Worm (Caenorhabditis elegans) whole organism, L1 larva: Measurements from ENCODE around the gene pnp-1.

Source experiments
- C04F5.9 ChIP-seq: sonication (generic microtip); optimal IDR thresholded peaks from 2 replicates; lab custom pipeline; 2016; ENCODE audit warnings: missing genetic modification characterization, missing compliant biosample characterization
- C16A3.4 ChIP-seq: fragments of 150-350 bp; optimal IDR thresholded peaks from 2 replicates; lab custom pipeline; 2014; ENCODE audit warnings: missing biosample characterization, missing genetic modification characterization
- F16B12.6 ChIP-seq: fragments of 150-350 bp; optimal IDR thresholded peaks from 2 replicates; lab custom pipeline; 2014; ENCODE audit warnings: missing biosample characterization, missing genetic modification characterization
- alr-1 ChIP-seq: fragments of 200-800 bp; sonication (Bioruptor generic); optimal IDR thresholded peaks from 2 replicates; lab custom pipeline; 2018; ENCODE audit warnings: borderline replicate concordance, mild to moderate bottlenecking, missing genetic modification characterization, missing compliant biosample characterization
- ama-1 ChIP-seq: fragments of 150-350 bp; optimal IDR thresholded peaks from 2 replicates; lab custom pipeline; 2014
- blmp-1 ChIP-seq: fragments of 150-350 bp; optimal IDR thresholded peaks from 2 replicates; lab custom pipeline; 2014; ENCODE audit warnings: missing biosample characterization, missing genetic modification characterization
- ceh-63 ChIP-seq: fragments of 200-800 bp; sonication (Bioruptor generic); optimal IDR thresholded peaks from 2 replicates; lab custom pipeline; 2018; ENCODE audit warnings: mild to moderate bottlenecking, missing genetic modification characterization, missing compliant biosample characterization
- ceh-8 ChIP-seq: fragments of 200-800 bp; sonication (Bioruptor generic); optimal IDR thresholded peaks from 2 replicates; lab custom pipeline; 2018; ENCODE audit warnings: mild to moderate bottlenecking, missing genetic modification characterization, moderate library complexity, missing compliant biosample characterization
- ceh-82 ChIP-seq, 3 experiments: fragments of 150-350 bp in 1 of 3; sonication (generic microtip) in 2 of 3; optimal IDR thresholded peaks; 2 replicates each; lab custom pipeline; 2014 to 2017; ENCODE audit warnings: missing biosample characterization in 3 of 3, missing genetic modification characterization in 3 of 3
- ceh-88 ChIP-seq: fragments of 200-800 bp; sonication (Bioruptor generic); IDR thresholded peaks from 2 replicates; pipeline ENCODE4 v1.3.6; 2022; ENCODE audit warnings: missing genetic modification characterization, missing compliant biosample characterization
- ceh-90 ChIP-seq: sonication (generic microtip); optimal IDR thresholded peaks from 2 replicates; lab custom pipeline; 2016; ENCODE audit warnings: missing genetic modification characterization, missing compliant biosample characterization
- ces-1 ChIP-seq: fragments of 150-350 bp; optimal IDR thresholded peaks from 2 replicates; lab custom pipeline; 2014; ENCODE audit warnings: missing biosample characterization, missing genetic modification reagents, missing genetic modification characterization
- dpl-1 ChIP-seq, 3 experiments: fragments of 150-350 bp in 2 of 3; sonication (generic microtip) in 1 of 3; optimal IDR thresholded peaks; 2 replicates each; lab custom pipeline; 2014 to 2017; ENCODE audit warnings: missing biosample characterization in 3 of 3, missing genetic modification characterization in 3 of 3, missing genetic modification reagents in 3 of 3
- efl-1 ChIP-seq, 4 experiments: fragments of 150-350 bp; optimal IDR thresholded peaks in 3 of 4; peaks in 1 of 4; 1 replicate in 1 of 4; 2 replicates in 3 of 4; lab custom pipeline; 2014; ENCODE audit warnings: missing biosample characterization in 2 of 4, missing genetic modification characterization in 2 of 4, missing genetic modification reagents in 2 of 4
- efl-3 ChIP-seq: fragments of 200-800 bp; sonication (Bioruptor generic); optimal IDR thresholded peaks from 2 replicates; lab custom pipeline; 2018; ENCODE audit warnings: mild to moderate bottlenecking, missing genetic modification characterization, missing compliant biosample characterization
- egl-13 ChIP-seq: sonication (generic microtip); optimal IDR thresholded peaks from 2 replicates; lab custom pipeline; 2016; ENCODE audit warnings: missing genotype, missing genetic modification reagents, missing genetic modification characterization, missing compliant biosample characterization
- elt-2 ChIP-seq: sonication (generic microtip); optimal IDR thresholded peaks from 2 replicates; lab custom pipeline; 2016; ENCODE audit warnings: missing genetic modification characterization, mild to moderate bottlenecking, inconsistent platforms, missing compliant biosample characterization, missing genetic modification reagents
- elt-3 ChIP-seq, 6 experiments: fragments of 150-350 bp in 1 of 6; sonication (generic microtip); optimal IDR thresholded peaks; 2 replicates each; lab custom pipeline; 2017 to 2018; ENCODE audit warnings: missing biosample characterization in 6 of 6, missing genetic modification characterization in 6 of 6, inconsistent platforms in 1 of 6
- ets-5 ChIP-seq: fragments of 200-800 bp; sonication (Bioruptor generic); IDR thresholded peaks from 2 replicates; pipeline ENCODE4 v1.3.6; 2022; ENCODE audit warnings: missing genetic modification characterization, missing compliant biosample characterization
- fkh-8 ChIP-seq: sonication (generic microtip); optimal IDR thresholded peaks from 2 replicates; lab custom pipeline; 2016; ENCODE audit warnings: mild to moderate bottlenecking, missing genetic modification characterization, missing compliant biosample characterization
- hlh-17 ChIP-seq: fragments of 200-800 bp; sonication (Bioruptor generic); optimal IDR thresholded peaks from 2 replicates; lab custom pipeline; 2018; ENCODE audit warnings: missing genetic modification characterization, mild to moderate bottlenecking, missing compliant biosample characterization, moderate library complexity, borderline replicate concordance
- hlh-4 ChIP-seq: sonication (generic microtip); optimal IDR thresholded peaks from 2 replicates; lab custom pipeline; 2016; ENCODE audit warnings: mild to moderate bottlenecking, missing genetic modification characterization, missing compliant biosample characterization
- hpl-2 ChIP-seq: fragments of 150-350 bp; optimal IDR thresholded peaks from 2 replicates; lab custom pipeline; 2014; ENCODE audit warnings: missing biosample characterization, missing genetic modification reagents, missing genetic modification characterization
- irx-1 ChIP-seq: sonication (generic microtip); optimal IDR thresholded peaks from 2 replicates; lab custom pipeline; 2016; ENCODE audit warnings: missing genetic modification characterization, missing compliant biosample characterization
- isw-1 ChIP-seq: fragments of 200-800 bp; sonication (Bioruptor generic); IDR thresholded peaks from 2 replicates; pipeline ENCODE4 v1.3.6; 2022; ENCODE audit warnings: missing genetic modification characterization, missing compliant biosample characterization
- jun-1 ChIP-seq: fragments of 150-350 bp; optimal IDR thresholded peaks from 2 replicates; lab custom pipeline; 2014; ENCODE audit warnings: missing biosample characterization, missing genetic modification reagents, missing genetic modification characterization
- lin-13 ChIP-seq: fragments of 150-350 bp; optimal IDR thresholded peaks from 2 replicates; lab custom pipeline; 2014; ENCODE audit warnings: missing biosample characterization, missing genetic modification reagents, missing genetic modification characterization
- lin-35 ChIP-seq, 2 experiments: fragments of 150-350 bp; optimal IDR thresholded peaks; 2 replicates each; lab custom pipeline; 2014; ENCODE audit warnings: missing biosample characterization in 2 of 2, missing genetic modification characterization in 2 of 2, missing genetic modification reagents in 2 of 2
- lin-39 ChIP-seq: fragments of 150-350 bp; optimal IDR thresholded peaks from 2 replicates; lab custom pipeline; 2014; ENCODE audit warnings: missing biosample characterization, missing genetic modification reagents, missing genetic modification characterization
- mdl-1 ChIP-seq, 2 experiments: fragments of 150-350 bp; optimal IDR thresholded peaks; 2 replicates each; lab custom pipeline; 2014 to 2017; ENCODE audit warnings: missing biosample characterization in 2 of 2, missing genetic modification characterization in 2 of 2, inconsistent platforms in 1 of 2
- mef-2 ChIP-seq: fragments of 150-350 bp; optimal IDR thresholded peaks from 2 replicates; lab custom pipeline; 2014; ENCODE audit warnings: missing biosample characterization, missing genetic modification characterization
- nhr-20 ChIP-seq: sonication (generic microtip); optimal IDR thresholded peaks from 2 replicates; lab custom pipeline; 2016; ENCODE audit warnings: mild to moderate bottlenecking, missing genetic modification characterization, missing compliant biosample characterization
- nhr-237 ChIP-seq: fragments of 150-350 bp; optimal IDR thresholded peaks from 2 replicates; lab custom pipeline; 2014; ENCODE audit warnings: missing biosample characterization, missing genetic modification characterization
- nhr-71 ChIP-seq: sonication (generic microtip); optimal IDR thresholded peaks from 2 replicates; lab custom pipeline; 2016; ENCODE audit warnings: mild to moderate bottlenecking, missing genetic modification characterization, moderate library complexity, missing compliant biosample characterization
- nhr-85 ChIP-seq: sonication (generic microtip); peaks from one replicate; lab custom pipeline; 2016; ENCODE audit warnings: missing genetic modification characterization, inconsistent platforms, missing compliant biosample characterization
- nhr-90 ChIP-seq: sonication (generic microtip); optimal IDR thresholded peaks from 2 replicates; lab custom pipeline; 2016; ENCODE audit warnings: mild to moderate bottlenecking, missing genetic modification characterization, missing compliant biosample characterization; ENCODE audit not compliant: poor library complexity
- pax-3 ChIP-seq: fragments of 200-800 bp; sonication (Bioruptor generic); optimal IDR thresholded peaks from 2 replicates; lab custom pipeline; 2018; ENCODE audit warnings: mild to moderate bottlenecking, missing genetic modification characterization, moderate library complexity, missing compliant biosample characterization
- rnt-1 ChIP-seq: sonication (generic microtip); optimal IDR thresholded peaks from 2 replicates; lab custom pipeline; 2016; ENCODE audit warnings: mild to moderate bottlenecking, missing genetic modification characterization, moderate library complexity, missing compliant biosample characterization
- sox-4 ChIP-seq: sonication (generic microtip); optimal IDR thresholded peaks from 2 replicates; lab custom pipeline; 2016; ENCODE audit warnings: missing genetic modification characterization, missing compliant biosample characterization
- sptf-1 ChIP-seq: fragments of 150-350 bp; optimal IDR thresholded peaks from 2 replicates; lab custom pipeline; 2014; ENCODE audit warnings: missing biosample characterization, missing genetic modification characterization
- swsn-7 ChIP-seq: sonication (generic microtip); optimal IDR thresholded peaks from 2 replicates; lab custom pipeline; 2016; ENCODE audit warnings: missing genetic modification characterization, missing compliant biosample characterization
- tbx-2 ChIP-seq: sonication (generic microtip); optimal IDR thresholded peaks from 2 replicates; lab custom pipeline; 2016; ENCODE audit warnings: missing genetic modification characterization, missing compliant biosample characterization
- unc-130 ChIP-seq: fragments of 150-350 bp; optimal IDR thresholded peaks from 2 replicates; lab custom pipeline; 2017; ENCODE audit warnings: missing biosample characterization, missing genetic modification characterization, inconsistent platforms
- unc-98 ChIP-seq: fragments of 200-800 bp; sonication (Bioruptor generic); IDR thresholded peaks from 2 replicates; pipeline ENCODE4 v1.3.6; 2022; ENCODE audit warnings: missing genetic modification characterization, missing compliant biosample characterization
- vab-15 ChIP-seq: sonication (generic microtip); optimal IDR thresholded peaks from 2 replicates; lab custom pipeline; 2017; ENCODE audit warnings: missing genotype, mild to moderate bottlenecking, missing genetic modification characterization, missing compliant biosample characterization
- xbp-1 ChIP-seq: sonication (generic microtip); optimal IDR thresholded peaks from 2 replicates; lab custom pipeline; 2016; ENCODE audit warnings: missing genetic modification characterization, missing compliant biosample characterization
- zag-1 ChIP-seq: fragments of 150-350 bp; optimal IDR thresholded peaks from 2 replicates; lab custom pipeline; 2014; ENCODE audit warnings: missing biosample characterization, missing genetic modification characterization
- ztf-11 ChIP-seq, 2 experiments: sonication (generic microtip); optimal IDR thresholded peaks; 2 replicates each; lab custom pipeline; 2016 to 2017; ENCODE audit warnings: missing genetic modification characterization in 2 of 2, missing biosample characterization in 1 of 2, missing compliant biosample characterization in 1 of 2

pnp-1 gene

DNA sequence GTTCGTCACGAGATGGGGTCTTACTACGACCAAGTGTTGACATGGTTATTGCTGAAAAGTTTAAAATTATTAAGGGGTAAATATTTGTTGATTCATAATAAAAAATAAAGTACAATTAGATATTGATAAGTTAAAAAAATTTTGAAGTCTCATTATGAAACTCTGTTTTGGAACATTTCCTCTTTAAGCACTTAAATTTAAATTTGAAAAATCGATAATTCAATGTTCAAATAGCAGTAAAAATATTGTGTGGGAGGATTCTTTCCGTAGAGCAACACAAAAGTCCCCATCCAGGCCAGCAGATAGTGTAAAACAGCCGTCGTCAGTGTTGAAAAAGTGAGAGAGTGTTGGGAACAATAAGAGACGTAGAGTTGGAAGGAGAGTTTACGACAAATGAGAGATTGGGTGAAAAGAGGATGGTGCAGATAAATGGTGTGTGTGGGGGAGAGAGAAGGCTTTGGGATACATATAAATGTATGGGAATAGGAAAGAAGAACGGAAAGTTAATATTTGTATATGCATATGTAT is 33.9 kb downstream of the pnp-1 start, which contains the start of gene pat-6 (continued):
- TF ChIP-seq mef-2 (tag; lab: Kevin White, UChicago) (no peak), ama-1 (no peak), C04F5.9 (tag; lab: Kevin White, UChicago) (no peak), unc-130 (tag; lab: Kevin White, UChicago) (no peak), F16B12.6 (tag; lab: Kevin White, UChicago) (no peak), jun-1 (no peak), lin-39 (tag; lab: Kevin White, UChicago) (no peak), efl-3 (GFP tag; lab: Kevin White, UChicago) (no peak), ceh-63 (no peak), zag-1 (tag; lab: Kevin White, UChicago) (no peak), vab-15 (tag; lab: Kevin White, UChicago) (no peak), C16A3.4 (no peak), lin-35 (GFP tag; optimal IDR thresholded peaks at IDR 0.05; lab: Kevin White, UChicago) (peak; percentile 7 to 53), alr-1 (no peak), nhr-90 (tag; lab: Kevin White, UChicago) (no peak), sptf-1 (tag; lab: Kevin White, UChicago) (no peak), ceh-88 (GFP tag; lab: Robert Waterston, UW) (no peak), irx-1 (tag; lab: Kevin White, UChicago) (no peak), egl-13 (no peak), elt-2 (tag; lab: Kevin White, UChicago) (no peak), dpl-1 (GFP tag; optimal IDR thresholded peaks at IDR 0.05; lab: Kevin White, UChicago) (peak in 1 of 3 experiments; percentile 39), ets-5 (GFP tag; lab: Robert Waterston, UW) (no peak), nhr-71 (peak; percentile 51), ceh-90 (tag; lab: Kevin White, UChicago) (no peak), rnt-1 (tag; lab: Kevin White, UChicago) (peak; percentile 67), blmp-1 (tag; lab: Kevin White, UChicago) (no peak), unc-98 (no peak), nhr-85 (tag; lab: Kevin White, UChicago) (no peak), swsn-7 (peak; percentile 31)

DNA sequence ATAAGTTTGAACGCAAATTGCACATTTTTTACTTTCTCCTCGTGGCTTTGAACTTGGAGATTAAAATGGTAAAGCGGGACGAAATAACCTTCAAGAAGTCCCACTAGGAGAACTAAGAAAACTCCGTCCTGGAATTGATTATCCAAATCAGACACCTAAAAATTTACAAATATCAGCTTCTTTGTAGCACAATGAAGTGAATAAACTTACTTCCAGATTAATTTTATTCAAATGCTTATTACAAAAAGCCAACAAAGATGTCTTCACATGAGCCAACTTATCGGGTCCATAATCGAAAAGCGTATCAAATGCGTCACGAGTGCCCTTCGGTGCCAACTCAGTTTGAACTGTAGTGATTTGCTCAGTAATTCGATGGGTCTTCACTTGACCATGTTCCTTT is 35.6 kb downstream of the pnp-1 start:
- TF ChIP-seq sptf-1 (tag; lab: Kevin White, UChicago) (no peak), efl-1 (optimal IDR thresholded peaks at IDR 0.05; lab: Kevin White, UChicago) (no peak), efl-1 (GFP tag; optimal IDR thresholded peaks at IDR 0.05 in 1 of 2; lab: Kevin White, UChicago) (peak in 1 of 2 experiments; percentile 91)

DNA sequence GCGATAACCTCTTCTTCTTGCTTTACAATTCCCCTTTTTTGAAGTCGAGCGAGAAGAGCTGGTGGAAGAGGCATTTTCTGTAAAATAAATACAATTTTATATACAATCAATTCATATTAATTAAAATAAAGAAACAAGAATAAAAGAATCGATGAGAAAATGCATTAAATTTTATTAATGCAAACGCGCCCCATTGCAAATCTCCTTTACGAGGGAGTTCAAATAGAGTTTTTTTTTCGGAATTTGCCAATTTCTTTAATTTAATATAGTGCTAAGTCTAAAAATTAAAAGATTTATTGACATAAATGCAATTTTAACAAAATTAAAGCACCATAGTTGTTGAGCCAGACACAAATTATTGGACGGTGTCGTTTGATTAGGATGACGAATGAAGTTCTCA is 36.5 kb downstream of the pnp-1 start, which contains the start of gene pqbp-1.1:
TSS of gene pqbp-1.1 (minus strand) at position 77 of the 400 bp plus-strand sequence.
- peak; percentile 18 for TF ChIP-seq lin-13
- TF ChIP-seq sox-4 (tag; lab: Kevin White, UChicago): no peak
- peak; percentile 15 to 58 (median 29) for TF ChIP-seq ceh-82 (tag; optimal IDR thresholded peaks at IDR 0.05; lab: Kevin White, UChicago)
- no peak for TF ChIP-seq hlh-17 (GFP tag; lab: Kevin White, UChicago)
- peak in 1 of 6 experiments; percentile 24 for TF ChIP-seq elt-3 (tag; optimal IDR thresholded peaks at IDR 0.05; lab: Kevin White, UChicago)
- peak; percentile 50 for TF ChIP-seq nhr-85 (tag; lab: Kevin White, UChicago)
- TF ChIP-seq ets-5 (GFP tag; lab: Robert Waterston, UW): no peak
- TF ChIP-seq lin-35 (GFP tag; optimal IDR thresholded peaks at IDR 0.05; lab: Kevin White, UChicago): peak; percentile 95 to 97
- peak; percentile 51 for TF ChIP-seq fkh-8
- TF ChIP-seq ztf-11 (tag; optimal IDR thresholded peaks at IDR 0.05; lab: Kevin White, UChicago): no peak
- TF ChIP-seq isw-1 (GFP tag; lab: Robert Waterston, UW): peak; percentile 58
- no peak for TF ChIP-seq ceh-90 (tag; lab: Kevin White, UChicago)
- TF ChIP-seq lin-39 (tag; lab: Kevin White, UChicago): peak; percentile 33
- TF ChIP-seq pax-3 (tag; lab: Kevin White, UChicago): no peak
- no peak for TF ChIP-seq hlh-4 (tag; lab: Kevin White, UChicago)
- TF ChIP-seq tbx-2 (tag; lab: Kevin White, UChicago): peak; percentile 59
- peak; percentile 55 for TF ChIP-seq blmp-1 (tag; lab: Kevin White, UChicago)
- TF ChIP-seq ceh-63: no peak
- TF ChIP-seq mdl-1 (tag; optimal IDR thresholded peaks at IDR 0.05; lab: Kevin White, UChicago): no peak
- TF ChIP-seq ces-1 (GFP tag; lab: Kevin White, UChicago): peak; percentile 18
- TF ChIP-seq nhr-71: peak; percentile 75
- no peak for TF ChIP-seq ceh-8 (GFP tag; lab: Kevin White, UChicago)
- peak; percentile 58 for TF ChIP-seq nhr-20 (tag; lab: Kevin White, UChicago)
- TF ChIP-seq F16B12.6 (tag; lab: Kevin White, UChicago): peak; percentile 4
- peak; percentile 64 for TF ChIP-seq xbp-1 (tag; lab: Kevin White, UChicago)
- peak; percentile 59 for TF ChIP-seq nhr-90 (tag; lab: Kevin White, UChicago)
- peak; percentile 23 for TF ChIP-seq nhr-237 (tag; lab: Kevin White, UChicago)
- no peak for TF ChIP-seq zag-1 (tag; lab: Kevin White, UChicago)
- no peak for TF ChIP-seq hpl-2 (GFP tag; lab: Kevin White, UChicago)
